Fruit fly (Drosophila melanogaster): ENCODE results near the gene CCT1.

Gene CCT1

DNA sequence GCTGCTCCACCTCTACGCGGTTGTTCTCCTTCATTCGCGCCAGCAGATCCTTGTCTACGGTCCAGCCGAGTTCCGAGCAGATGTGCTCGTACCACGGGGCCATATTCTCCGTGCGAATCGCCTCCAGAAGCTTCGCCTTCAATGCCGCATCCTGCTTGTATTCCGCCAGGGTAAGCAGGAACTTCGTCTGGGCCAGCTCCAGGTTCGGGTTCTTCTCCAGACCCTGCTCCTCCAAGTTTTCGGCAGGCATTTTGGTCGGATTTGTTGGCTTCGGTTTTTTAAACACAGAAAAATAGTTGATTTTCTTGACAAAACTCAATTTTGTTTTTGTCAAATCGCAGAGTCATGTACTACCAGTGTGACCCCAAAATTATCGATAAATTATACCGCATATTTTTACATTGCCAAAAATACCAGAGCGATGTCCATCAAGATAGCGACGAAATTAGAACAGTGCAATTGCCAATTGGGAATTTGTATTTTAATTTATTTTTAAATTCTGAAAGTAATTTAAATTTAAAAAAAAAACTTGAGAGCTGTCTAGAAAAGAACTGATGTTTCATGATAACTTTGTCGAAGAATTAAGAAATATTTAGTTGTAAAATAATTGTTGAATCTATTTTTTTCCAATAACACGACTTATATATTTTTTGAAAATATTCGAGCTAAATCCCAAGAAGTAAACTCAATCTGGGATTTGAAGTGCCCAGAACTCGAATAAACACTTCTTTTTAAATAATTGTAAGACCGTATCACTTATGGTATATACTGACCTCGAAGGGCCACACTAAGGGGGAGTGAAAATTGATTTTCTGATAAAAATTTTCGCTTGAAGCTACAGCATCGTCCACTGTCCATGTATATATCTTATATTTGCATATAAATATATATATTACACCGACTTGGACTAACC is 29.3 kb downstream of the CCT1 start, which contains the start of the genes Rpn7 and AP-2mu (continued):
- TF ChIP-seq stwl (tag; optimal IDR thresholded peaks at IDR 0.05) (peak; percentile 54), vvl (GFP tag; IDR thresholded peaks at IDR 0.05) (no peak), sc (optimal IDR thresholded peaks at IDR 0.05) (no peak), sc (GFP tag; optimal IDR thresholded peaks at IDR 0.05) (no peak), fd3F (GFP tag; optimal IDR thresholded peaks at IDR 0.05) (no peak), MESR4 (GFP tag; optimal IDR thresholded peaks at IDR 0.05) (peak; percentile 57), h (optimal IDR thresholded peaks at IDR 0.05) (no peak), gro (GFP tag; optimal IDR thresholded peaks at IDR 0.05) (no peak), CG7745 (tag; optimal IDR thresholded peaks at IDR 0.05) (no peak), CG12299 (tag; optimal IDR thresholded peaks at IDR 0.05) (no peak), ERR (GFP tag; optimal IDR thresholded peaks at IDR 0.05) (no peak), ssp (GFP tag; IDR thresholded peaks at IDR 0.05) (no peak), CG6272 (GFP tag; IDR thresholded peaks at IDR 0.05) (no peak), sr (GFP tag; IDR thresholded peaks at IDR 0.05) (no peak), Dfd (GFP tag; optimal IDR thresholded peaks at IDR 0.05) (no peak), CG8478 (optimal IDR thresholded peaks at IDR 0.05) (no peak), unc-4 (GFP tag; IDR thresholded peaks at IDR 0.05; ENCODE audit: partially characterized antibody) (no peak), HLH54F (GFP tag; optimal IDR thresholded peaks at IDR 0.05) (no peak), CG2129 (GFP tag; IDR thresholded peaks at IDR 0.05; ENCODE audit: partially characterized antibody) (no peak), CG15269 (tag; optimal IDR thresholded peaks at IDR 0.05) (no peak), CG11696 (GFP tag; IDR thresholded peaks at IDR 0.05) (no peak), sd (tag; optimal IDR thresholded peaks at IDR 0.05) (peak; percentile 7), Max (GFP tag; optimal IDR thresholded peaks at IDR 0.05) (peak; percentile 39), emc (GFP tag; optimal IDR thresholded peaks at IDR 0.05) (no peak), dati (GFP tag; IDR thresholded peaks at IDR 0.05) (no peak), Dek (tag; optimal IDR thresholded peaks at IDR 0.05) (peak; percentile 29), CG14014 (GFP tag; IDR thresholded peaks at IDR 0.05) (no peak), CG14860 (GFP tag; IDR thresholded peaks at IDR 0.05; ENCODE audit: partially characterized antibody) (no peak), CG8765 (GFP tag; IDR thresholded peaks at IDR 0.05) (no peak), fd64A (GFP tag; optimal IDR thresholded peaks at IDR 0.05) (no peak), CG8388 (GFP tag; optimal IDR thresholded peaks at IDR 0.05) (no peak), CG1792 (GFP tag; optimal IDR thresholded peaks at IDR 0.05) (no peak), esg (GFP tag; conservative IDR thresholded peaks at IDR 0.05) (no peak), ase (GFP tag; IDR thresholded peaks at IDR 0.05) (no peak), CG17385 (GFP tag; optimal IDR thresholded peaks at IDR 0.05) (no peak), usp (GFP tag; optimal IDR thresholded peaks at IDR 0.05) (no peak), ham (GFP tag; IDR thresholded peaks at IDR 0.05) (no peak), slou (GFP tag; optimal IDR thresholded peaks at IDR 0.05) (no peak), CG15601 (tag; optimal IDR thresholded peaks at IDR 0.05) (peak; percentile 4), Ptx1 (GFP tag; IDR thresholded peaks at IDR 0.05) (no peak), CG16863 (GFP tag; optimal IDR thresholded peaks at IDR 0.05) (no peak), CG6654 (GFP tag; optimal IDR thresholded peaks at IDR 0.05) (no peak), schlank (tag; optimal IDR thresholded peaks at IDR 0.05) (no peak), salm (tag; optimal IDR thresholded peaks at IDR 0.05) (no peak), CG17186 (GFP tag; optimal IDR thresholded peaks at IDR 0.05) (peak; percentile 10), Fer3 (tag; optimal IDR thresholded peaks at IDR 0.05) (no peak), C15 (GFP tag; IDR thresholded peaks at IDR 0.05) (no peak), CG32767 (GFP tag; IDR thresholded peaks at IDR 0.05) (no peak), wek (GFP tag; optimal IDR thresholded peaks at IDR 0.05) (no peak), twi (tag; optimal IDR thresholded peaks at IDR 0.05) (no peak), chm (GFP tag; IDR thresholded peaks at IDR 0.05) (no peak; the same call in 1 of the 2 replicates)
